Worm (Caenorhabditis elegans) whole organism, L2 larva: ENCODE results near the gene pqn-2.

Experiments used
- fos-1 ChIP-seq: fragments of 150-350 bp; optimal IDR thresholded peaks from 2 replicates; lab custom pipeline; 2014; ENCODE audit warnings: missing biosample characterization, missing genetic modification characterization
- lin-39 ChIP-seq: fragments of 150-350 bp; optimal IDR thresholded peaks from 2 replicates; lab custom pipeline; 2014; ENCODE audit warnings: missing biosample characterization, missing genetic modification reagents, missing genetic modification characterization
- unc-62 ChIP-seq: fragments of 150-350 bp; optimal IDR thresholded peaks from 2 replicates; lab custom pipeline; 2014; ENCODE audit warnings: missing biosample characterization, missing genetic modification reagents, missing genetic modification characterization
- zag-1 ChIP-seq: fragments of 150-350 bp; optimal IDR thresholded peaks from 2 replicates; lab custom pipeline; 2014; ENCODE audit warnings: missing biosample characterization, missing genetic modification characterization
- ztf-11 ChIP-seq: sonication (generic microtip); optimal IDR thresholded peaks from 2 replicates; lab custom pipeline; 2017; ENCODE audit warnings: missing biosample characterization, missing genetic modification characterization

DNA sequence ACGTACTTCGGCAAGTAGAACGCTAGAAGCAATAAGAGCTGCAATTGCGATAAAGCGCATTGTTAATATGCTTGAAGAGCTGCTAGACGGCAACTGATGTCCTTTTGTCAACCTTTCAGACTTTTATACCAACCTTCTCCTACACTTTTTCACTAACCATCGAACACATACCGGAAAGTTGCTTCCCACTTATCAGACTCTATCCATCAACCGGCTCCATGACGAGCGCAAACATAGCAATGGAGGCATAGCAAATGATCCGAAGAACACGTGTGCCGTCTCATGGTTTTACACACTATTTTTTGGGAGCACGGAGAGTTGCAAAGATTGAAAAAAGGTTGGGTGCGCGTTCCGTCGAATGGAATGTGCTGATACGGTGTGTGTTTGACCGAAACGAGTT lies 516 bp upstream of the pqn-2 start, which contains the start of gene abu-1:
- TF ChIP-seq unc-62 (no peak), lin-39 (tag; lab: Kevin White, UChicago) (no peak), zag-1 (tag; lab: Kevin White, UChicago) (no peak), fos-1 (no peak), ztf-11 (tag; lab: Kevin White, UChicago) (no peak)
